Fruit fly (Drosophila melanogaster) whole organism: ENCODE results near the gene CG31445.

Source experiments
- EcR ChIP-seq, 2 experiments: fragments of >200 bp; optimal IDR thresholded peaks; 2 replicates each; lab custom pipeline; 2017; ENCODE audit warnings: missing biosample characterization in 2 of 2, missing genetic modification characterization in 2 of 2, missing genetic modification reagents in 2 of 2
- pan ChIP-seq: fragments of >200 bp; optimal IDR thresholded peaks from 2 replicates; lab custom pipeline; 2017
- usp ChIP-seq: fragments of >200 bp; optimal IDR thresholded peaks from 2 replicates; lab custom pipeline; 2017; ENCODE audit warnings: missing biosample characterization, missing genetic modification characterization, mixed read lengths

dm6 chr3R:29251418-29251817 lies 6.8 kb upstream of the CG31445 start:
- no peak for TF ChIP-seq EcR (GFP tag; optimal IDR thresholded peaks at IDR 0.05; lab: Kevin White, UChicago)
- TF ChIP-seq usp (GFP tag; lab: Kevin White, UChicago): no peak
- no peak for TF ChIP-seq pan
